Fruit fly (Drosophila melanogaster): Measurements from ENCODE around the gene CG4022.
A peak's percentile ranks its signal among the peaks of the same experiment; 100 is the strongest.

The CG4022 gene

dm6 chr3L:9380344-9380849, 30.2 kb downstream of the CG4022 start:
- no peak for TF ChIP-seq CG8301 (tag; optimal IDR thresholded peaks at IDR 0.05)
- TF ChIP-seq EcR (GFP tag; optimal IDR thresholded peaks at IDR 0.05), result peak; percentile 88
- TF ChIP-seq CG12605 (GFP tag; IDR thresholded peaks at IDR 0.05), result no peak
- TF ChIP-seq Snoo (tag; optimal IDR thresholded peaks at IDR 0.05), result peak; percentile 76

dm6 chr3L:9379484-9380343, 30.9 kb downstream of the CG4022 start, which contains the start of gene Hsp67Ba:
Hsp67Ba (minus strand) TSS chr3L:9379534.
- TF ChIP-seq CG15710 (tag; optimal IDR thresholded peaks at IDR 0.05) (no peak), Pif1B (GFP tag; optimal IDR thresholded peaks at IDR 0.05) (peak; percentile 11), CG13204 (GFP tag; optimal IDR thresholded peaks at IDR 0.05) (peak; percentile 80), D1 (tag; optimal IDR thresholded peaks at IDR 0.05) (no peak), EcR (GFP tag; optimal IDR thresholded peaks at IDR 0.05) (no peak), CG10348 (GFP tag; IDR thresholded peaks at IDR 0.05) (no peak), Snoo (tag; optimal IDR thresholded peaks at IDR 0.05) (no peak), CG12605 (GFP tag; IDR thresholded peaks at IDR 0.05) (0 out of 2 replicates have a peak, but pooled peaks have one; percentile 39), CG8159 (tag; optimal IDR thresholded peaks at IDR 0.05) (no peak), CG32121 (GFP tag; IDR thresholded peaks at IDR 0.05) (no peak), fd96Ca (GFP tag; IDR thresholded peaks at IDR 0.05) (no peak), CG4496 (GFP tag; IDR thresholded peaks at IDR 0.05) (0 out of 3 replicates have a peak, but pooled peaks have one; percentile 41), CG8301 (tag; optimal IDR thresholded peaks at IDR 0.05) (no peak), CG14655 (GFP tag; optimal IDR thresholded peaks at IDR 0.05) (no peak)

dm6 chr3L:9377198-9378035, 33.2 kb downstream of the CG4022 start, which contains the start of gene Hsp26:
Hsp26 (minus strand) TSS chr3L:9377427.
- TF ChIP-seq fd96Ca (GFP tag; IDR thresholded peaks at IDR 0.05) (peak; percentile 70), CG4496 (GFP tag; IDR thresholded peaks at IDR 0.05) (peak; percentile 95), Pif1A (GFP tag; optimal IDR thresholded peaks at IDR 0.05) (peak; percentile 95), CG8301 (tag; optimal IDR thresholded peaks at IDR 0.05) (peak; percentile 89), EcR (GFP tag; optimal IDR thresholded peaks at IDR 0.05) (peak; percentile 97), CG17806 (tag; optimal IDR thresholded peaks at IDR 0.05) (peak; percentile 89), CG14655 (GFP tag; optimal IDR thresholded peaks at IDR 0.05) (peak; percentile 90), Pif1B (GFP tag; optimal IDR thresholded peaks at IDR 0.05) (peak; percentile 93), D1 (tag; optimal IDR thresholded peaks at IDR 0.05) (no peak), rn (GFP tag; IDR thresholded peaks at IDR 0.05) (peak; percentile 78), Ets98B (GFP tag; IDR thresholded peaks at IDR 0.05) (peak; percentile 95), CG9948 (tag; optimal IDR thresholded peaks at IDR 0.05) (peak; percentile 87), CG8159 (tag; optimal IDR thresholded peaks at IDR 0.05) (peak; percentile 88), CG10348 (GFP tag; IDR thresholded peaks at IDR 0.05) (0 out of 2 replicates have a peak, but pooled peaks have one; percentile 34), gl (tag; optimal IDR thresholded peaks at IDR 0.05) (peak; percentile 85), CG15710 (tag; optimal IDR thresholded peaks at IDR 0.05) (peak; percentile 79), Snoo (tag; optimal IDR thresholded peaks at IDR 0.05) (peak; percentile 88), CG34367 (tag; optimal IDR thresholded peaks at IDR 0.05) (peak; percentile 85), CG12605 (GFP tag; IDR thresholded peaks at IDR 0.05) (peak; percentile 93), CG32121 (GFP tag; IDR thresholded peaks at IDR 0.05) (peak; percentile 95), CG13204 (GFP tag; optimal IDR thresholded peaks at IDR 0.05) (no peak)

- no peak for TF ChIP-seq CG32121 (GFP tag; IDR thresholded peaks at IDR 0.05)
Observed at dm6 chr3L:9376573-9376972, 34.1 kb downstream of the CG4022 start.

dm6 chr3L:9375130-9375529, 35.5 kb downstream of the CG4022 start, which contains the start of gene CG4461:
CG4461 (plus strand) TSS chr3L:9375430.
- no peak for TF ChIP-seq CG32121 (GFP tag; IDR thresholded peaks at IDR 0.05)
- TF ChIP-seq D1 (tag; optimal IDR thresholded peaks at IDR 0.05), result no peak
- no peak for TF ChIP-seq CG14655 (GFP tag; optimal IDR thresholded peaks at IDR 0.05)
- no peak for TF ChIP-seq CG17806 (tag; optimal IDR thresholded peaks at IDR 0.05)
- TF ChIP-seq rn (GFP tag; IDR thresholded peaks at IDR 0.05), result no peak
- no peak for TF ChIP-seq CG15710 (tag; optimal IDR thresholded peaks at IDR 0.05)
- no peak for TF ChIP-seq CG8159 (tag; optimal IDR thresholded peaks at IDR 0.05)
- TF ChIP-seq CG12605 (GFP tag; IDR thresholded peaks at IDR 0.05), result no peak
- no peak for TF ChIP-seq Pif1B (GFP tag; optimal IDR thresholded peaks at IDR 0.05)
- no peak for TF ChIP-seq Pif1A (GFP tag; optimal IDR thresholded peaks at IDR 0.05)
- TF ChIP-seq gl (tag; optimal IDR thresholded peaks at IDR 0.05), result no peak
